Fruit fly (Drosophila melanogaster) whole organism, embryonic: ENCODE data around the gene CG32281.
A peak's percentile ranks its signal among the peaks of the same experiment; 100 is the strongest.

ENCODE experiments used
- ATbp ChIP-seq: fragments of 200-800 bp; sonication (Bioruptor generic); optimal IDR thresholded peaks from 2 replicates; lab custom pipeline; 2017; ENCODE audit warnings: missing biosample characterization, mild to moderate bottlenecking, missing genetic modification characterization, missing genetic modification reagents
- Atf-2 ChIP-seq: fragments of 200-800 bp; sonication (Bioruptor generic); optimal IDR thresholded peaks from 2 replicates; lab custom pipeline; 2016; ENCODE audit warnings: missing biosample characterization, missing genetic modification characterization
- Bgb ChIP-seq: fragments of 200-800 bp; sonication (Bioruptor generic); IDR thresholded peaks from 2 replicates; pipeline ENCODE4 v1.3.6; 2022; ENCODE audit warnings: missing biosample characterization, missing genetic modification characterization; ENCODE audit not compliant: partially characterized antibody
- Blimp-1 ChIP-seq: fragments of 200-800 bp; sonication (Bioruptor generic); optimal IDR thresholded peaks from 3 replicates; lab custom pipeline; 2018; ENCODE audit warnings: missing biosample characterization, missing genetic modification characterization, mild to moderate bottlenecking, moderate library complexity, missing genetic modification reagents
- CG10565 ChIP-seq: fragments of 200-800 bp; sonication (Bioruptor generic); optimal IDR thresholded peaks from 3 replicates; lab custom pipeline; 2016; ENCODE audit warnings: missing biosample characterization, mild to moderate bottlenecking, missing genetic modification characterization
- CG10654 ChIP-seq: fragments of 200-800 bp; sonication (Bioruptor generic); optimal IDR thresholded peaks from 2 replicates; lab custom pipeline; 2016; ENCODE audit warnings: missing biosample characterization, missing genetic modification characterization
- CG11723 ChIP-seq: fragments of 200-800 bp; sonication (Bioruptor generic); optimal IDR thresholded peaks from 2 replicates; lab custom pipeline; 2017; ENCODE audit warnings: missing biosample characterization, mild to moderate bottlenecking, missing genetic modification characterization
- CG13287 ChIP-seq: fragments of 200-800 bp; sonication (Bioruptor generic); IDR thresholded peaks from 2 replicates; pipeline ENCODE4 v1.3.6; 2022; ENCODE audit warnings: missing biosample characterization, missing genetic modification characterization; ENCODE audit not compliant: partially characterized antibody
- CG15514 ChIP-seq: fragments of 200-800 bp; sonication (Bioruptor generic); optimal IDR thresholded peaks from 3 replicates; lab custom pipeline; 2017; ENCODE audit warnings: missing biosample characterization, missing genetic modification characterization, mild to moderate bottlenecking, moderate library complexity, missing genetic modification reagents
- CG1647 ChIP-seq: fragments of 200-800 bp; sonication (Bioruptor generic); optimal IDR thresholded peaks from 3 replicates; lab custom pipeline; 2016; ENCODE audit warnings: missing biosample characterization, missing genetic modification characterization
- CG17328 ChIP-seq: fragments of 200-800 bp; sonication (Bioruptor generic); IDR thresholded peaks from 2 replicates; pipeline ENCODE4 v1.3.6; 2022; ENCODE audit warnings: missing biosample characterization, missing genetic modification characterization
- CG2129 ChIP-seq: fragments of 200-800 bp; sonication (Bioruptor generic); IDR thresholded peaks from 2 replicates; pipeline ENCODE4 v1.3.6; 2022; ENCODE audit warnings: missing biosample characterization, missing genetic modification characterization; ENCODE audit not compliant: partially characterized antibody
- CG32767 ChIP-seq: fragments of 200-800 bp; sonication (Bioruptor generic); IDR thresholded peaks from 2 replicates; pipeline ENCODE4 v1.3.6; 2022; ENCODE audit warnings: missing biosample characterization, missing genetic modification characterization
- CG42726 ChIP-seq: fragments of 200-800 bp; sonication (Bioruptor generic); IDR thresholded peaks from 2 replicates; pipeline ENCODE4 v1.3.6; 2022; ENCODE audit warnings: missing biosample characterization, missing genetic modification characterization; ENCODE audit not compliant: partially characterized antibody
- CG4617 ChIP-seq: fragments of 200-800 bp; sonication (Bioruptor generic); optimal IDR thresholded peaks from 3 replicates; lab custom pipeline; 2016; ENCODE audit warnings: missing biosample characterization, missing genetic modification characterization, borderline replicate concordance
- CG6689 ChIP-seq: fragments of 200-800 bp; sonication (Bioruptor generic); IDR thresholded peaks from 2 replicates; pipeline ENCODE4 v1.3.6; 2022; ENCODE audit warnings: missing biosample characterization, missing genetic modification characterization
- CG6765 ChIP-seq: fragments of 200-800 bp; sonication (Bioruptor generic); optimal IDR thresholded peaks from 3 replicates; lab custom pipeline; 2017; ENCODE audit warnings: missing biosample characterization, mild to moderate bottlenecking, missing genetic modification characterization
- CG9609 ChIP-seq: fragments of 200-800 bp; sonication (Bioruptor generic); optimal IDR thresholded peaks from 3 replicates; lab custom pipeline; 2016; ENCODE audit warnings: missing biosample characterization, missing genetic modification characterization
- CG9876 ChIP-seq: fragments of 200-800 bp; sonication (Bioruptor generic); optimal IDR thresholded peaks from 2 replicates; lab custom pipeline; 2016; ENCODE audit warnings: missing biosample characterization, missing genetic modification characterization
- Doc3 ChIP-seq: fragments of 200-800 bp; sonication (Bioruptor generic); IDR thresholded peaks from 3 replicates; pipeline ENCODE4 v1.3.6; 2022; ENCODE audit warnings: missing biosample characterization, missing genetic modification characterization; ENCODE audit not compliant: partially characterized antibody
- Ets97D ChIP-seq: fragments of 200-800 bp; sonication (Bioruptor generic); optimal IDR thresholded peaks from 3 replicates; lab custom pipeline; 2016; ENCODE audit warnings: missing biosample characterization, missing genetic modification characterization
- HLH4C ChIP-seq: fragments of 200-800 bp; sonication (Bioruptor generic); IDR thresholded peaks from 3 replicates; pipeline ENCODE4 v1.3.6; 2022; ENCODE audit warnings: missing biosample characterization, missing genetic modification characterization; ENCODE audit not compliant: partially characterized antibody
- Lpt ChIP-seq: fragments of >200 bp; optimal IDR thresholded peaks from 2 replicates; lab custom pipeline; 2018; ENCODE audit warnings: missing biosample characterization, missing genetic modification characterization
- Mrtf ChIP-seq: fragments of 200-800 bp; sonication (Bioruptor generic); IDR thresholded peaks from 3 replicates; pipeline ENCODE4 v1.3.6; 2022; ENCODE audit warnings: missing biosample characterization, missing genetic modification characterization
- Nf-YC ChIP-seq: fragments of 200-800 bp; optimal IDR thresholded peaks from 3 replicates; lab custom pipeline; 2019; ENCODE audit warnings: missing biosample characterization, mild to moderate bottlenecking, missing genetic modification characterization, moderate library complexity
- Poxn ChIP-seq: fragments of 200-800 bp; sonication (Bioruptor generic); IDR thresholded peaks from 2 replicates; pipeline ENCODE4 v1.3.6; 2022; ENCODE audit warnings: missing biosample characterization, missing genetic modification characterization
- Sox100B ChIP-seq: fragments of 200-800 bp; sonication (Bioruptor generic); optimal IDR thresholded peaks from 3 replicates; lab custom pipeline; 2018; ENCODE audit warnings: missing biosample characterization, mild to moderate bottlenecking, missing genetic modification characterization
- Sox102F ChIP-seq: fragments of 200-800 bp; sonication (Bioruptor generic); optimal IDR thresholded peaks from 2 replicates; lab custom pipeline; 2018; ENCODE audit warnings: missing biosample characterization, mild to moderate bottlenecking, missing genetic modification characterization, moderate library complexity
- Sry-δ ChIP-seq: fragments of 200-800 bp; sonication (Bioruptor generic); optimal IDR thresholded peaks from 2 replicates; lab custom pipeline; 2016; ENCODE audit warnings: missing biosample characterization, missing genetic modification characterization
- Stat92E ChIP-seq, 3 experiments: fragments of >200 bp in 2 of 3; fragments of 200-800 bp in 1 of 3; sonication (Bioruptor generic) in 1 of 3; optimal IDR thresholded peaks; 2 replicates each; lab custom pipeline; 2017 to 2019; ENCODE audit warnings: missing biosample characterization in 3 of 3, missing genetic modification characterization in 3 of 3, mild to moderate bottlenecking in 1 of 3, moderate library complexity in 1 of 3
- Trl ChIP-seq, 3 experiments: fragments of >200 bp in 2 of 3; fragments of 200-800 bp in 1 of 3; sonication (Bioruptor generic) in 1 of 3; optimal IDR thresholded peaks; 2 replicates in 1 of 3; 3 replicates in 2 of 3; lab custom pipeline; 2016 to 2017; ENCODE audit warnings: missing biosample characterization in 1 of 3, missing genetic modification characterization in 1 of 3
- ash1 ChIP-seq: fragments of 200-800 bp; sonication (Bioruptor generic); optimal IDR thresholded peaks from 2 replicates; lab custom pipeline; 2018; ENCODE audit warnings: missing biosample characterization, mild to moderate bottlenecking, missing genetic modification characterization
- ato ChIP-seq: fragments of 200-800 bp; sonication (Bioruptor generic); IDR thresholded peaks from 2 replicates; pipeline ENCODE4 v1.3.6; 2022; ENCODE audit warnings: missing biosample characterization, missing genetic modification characterization; ENCODE audit not compliant: partially characterized antibody
- cas ChIP-seq: fragments of 200-800 bp; sonication (Bioruptor generic); IDR thresholded peaks from 2 replicates; pipeline ENCODE4 v1.3.6; 2022; ENCODE audit warnings: missing biosample characterization, missing genetic modification characterization
- dmrt11E ChIP-seq: fragments of 200-800 bp; sonication (Bioruptor generic); optimal IDR thresholded peaks from 3 replicates; lab custom pipeline; 2018; ENCODE audit warnings: missing biosample characterization, mild to moderate bottlenecking, missing genetic modification characterization, moderate library complexity
- dysf ChIP-seq: fragments of 200-800 bp; sonication (Bioruptor generic); IDR thresholded peaks from 3 replicates; pipeline ENCODE4 v1.3.6; 2022; ENCODE audit warnings: missing biosample characterization, missing genetic modification characterization
- fu2 ChIP-seq: fragments of 200-800 bp; sonication (Bioruptor generic); optimal IDR thresholded peaks from 2 replicates; lab custom pipeline; 2016; ENCODE audit warnings: missing biosample characterization, missing genetic modification characterization
- gsb ChIP-seq: fragments of 200-800 bp; sonication (Bioruptor generic); IDR thresholded peaks from 2 replicates; pipeline ENCODE4 v1.3.6; 2022; ENCODE audit warnings: missing biosample characterization, missing genetic modification characterization
- hbn ChIP-seq: fragments of 200-800 bp; sonication (Bioruptor generic); IDR thresholded peaks from 2 replicates; pipeline ENCODE4 v1.3.6; 2022; ENCODE audit warnings: missing biosample characterization, missing genetic modification characterization; ENCODE audit not compliant: partially characterized antibody
- maf-S ChIP-seq: fragments of 200-800 bp; sonication (Bioruptor generic); optimal IDR thresholded peaks from 2 replicates; lab custom pipeline; 2016; ENCODE audit warnings: missing biosample characterization, missing genetic modification characterization
- nom ChIP-seq: fragments of 200-800 bp; sonication (Bioruptor generic); optimal IDR thresholded peaks from 2 replicates; lab custom pipeline; 2017; ENCODE audit warnings: missing biosample characterization, missing genetic modification characterization, mild to moderate bottlenecking, moderate library complexity, missing genetic modification reagents
- pita ChIP-seq: fragments of 200-800 bp; sonication (Bioruptor generic); optimal IDR thresholded peaks from 2 replicates; lab custom pipeline; 2017; ENCODE audit warnings: missing biosample characterization, mild to moderate bottlenecking, missing genetic modification characterization
- ro ChIP-seq: fragments of 200-800 bp; sonication (Bioruptor generic); IDR thresholded peaks from 2 replicates; pipeline ENCODE4 v1.3.6; 2022; ENCODE audit warnings: missing biosample characterization, missing genetic modification characterization
- row ChIP-seq: fragments of 200-800 bp; sonication (Bioruptor generic); IDR thresholded peaks from 3 replicates; pipeline ENCODE4 v1.3.6; 2022; ENCODE audit warnings: missing biosample characterization, missing genetic modification characterization
- sna ChIP-seq: fragments of 200-800 bp; sonication (Bioruptor generic); IDR thresholded peaks from 2 replicates; pipeline ENCODE4 v1.3.6; 2022; ENCODE audit warnings: missing biosample characterization, missing genetic modification characterization; ENCODE audit not compliant: partially characterized antibody
- so ChIP-seq: fragments of 200-800 bp; sonication (Bioruptor generic); IDR thresholded peaks from 3 replicates; pipeline ENCODE4 v1.3.6; 2022; ENCODE audit warnings: missing biosample characterization, missing genetic modification characterization
- tna ChIP-seq: fragments of 200-800 bp; sonication (Bioruptor generic); IDR thresholded peaks from 2 replicates; pipeline ENCODE4 v1.3.6; 2022; ENCODE audit warnings: missing biosample characterization, missing genetic modification characterization; ENCODE audit not compliant: partially characterized antibody
- vnd ChIP-seq: fragments of 200-800 bp; sonication (Bioruptor generic); IDR thresholded peaks from 3 replicates; pipeline ENCODE4 v1.3.6; 2022; ENCODE audit warnings: missing biosample characterization, missing genetic modification characterization; ENCODE audit not compliant: partially characterized antibody
- zen ChIP-seq: fragments of 200-800 bp; sonication (Bioruptor generic); optimal IDR thresholded peaks from 3 replicates; lab custom pipeline; 2018; ENCODE audit warnings: missing biosample characterization, mild to moderate bottlenecking, missing genetic modification characterization, moderate library complexity

The CG32281 gene

dm6 chr3L:3161968-3162367 lies 7.2 kb upstream of the CG32281 start, which contains the start of gene rasp (continued):
- TF ChIP-seq CG6689 (GFP tag; lab: Robert Waterston, UW) (no peak), Bgb (no peak), Trl (optimal IDR thresholded peaks at IDR 0.05; lab: Kevin White, UChicago) (no peak), Trl (GFP tag; optimal IDR thresholded peaks at IDR 0.05; lab: Kevin White, UChicago) (no peak), gsb (no peak), CG32767 (GFP tag; lab: Robert Waterston, UW) (no peak), Atf-2 (GFP tag; lab: Kevin White, UChicago) (no peak), Sry-δ (peak; percentile 79), dmrt11E (tag; lab: Kevin White, UChicago) (no peak), CG17328 (GFP tag; lab: Robert Waterston, UW) (no peak), zen (tag; lab: Kevin White, UChicago) (peak; percentile 10), pita (GFP tag; lab: Kevin White, UChicago) (no peak), ash1 (GFP tag; lab: Kevin White, UChicago) (no peak), CG9876 (no peak), vnd (GFP tag; lab: Robert Waterston, UW) (no peak), Nf-YC (tag; lab: Kevin White, UChicago) (no peak), CG6765 (no peak), cas (GFP tag; lab: Robert Waterston, UW) (no peak), fu2 (GFP tag; lab: Kevin White, UChicago) (no peak), maf-S (no peak), ro (GFP tag; lab: Robert Waterston, UW) (no peak), Doc3 (GFP tag; lab: Robert Waterston, UW) (0 out of 3 replicates have a peak, but pooled peaks have one; percentile 38), CG13287 (GFP tag; lab: Robert Waterston, UW) (peak; percentile 49), CG2129 (GFP tag; lab: Robert Waterston, UW) (peak; percentile 47), sna (0 out of 2 replicates have a peak, but pooled peaks have one; percentile 29), CG15514 (GFP tag; lab: Kevin White, UChicago) (peak; percentile 42), Poxn (GFP tag; lab: Robert Waterston, UW) (no peak), Ets97D (GFP tag; lab: Kevin White, UChicago) (no peak), CG1647 (GFP tag; lab: Kevin White, UChicago) (no peak), CG11723 (GFP tag; lab: Kevin White, UChicago) (no peak), Stat92E (GFP tag; optimal IDR thresholded peaks at IDR 0.05; lab: Kevin White, UChicago) (peak in 1 of 3 experiments; percentile 8), Mrtf (GFP tag; lab: Robert Waterston, UW) (no peak), so (no peak), ATbp (GFP tag; lab: Kevin White, UChicago) (no peak), CG10565 (GFP tag; lab: Kevin White, UChicago) (no peak), CG9609 (GFP tag; lab: Kevin White, UChicago) (no peak), hbn (GFP tag; lab: Robert Waterston, UW) (peak; percentile 55), tna (GFP tag; lab: Robert Waterston, UW) (no peak), CG4617 (GFP tag; lab: Kevin White, UChicago) (no peak), Blimp-1 (GFP tag; lab: Kevin White, UChicago) (no peak), HLH4C (no peak), CG42726 (GFP tag; lab: Robert Waterston, UW) (no peak), dysf (no peak), CG10654 (no peak), Sox102F (GFP tag; lab: Kevin White, UChicago) (no peak), row (GFP tag; lab: Robert Waterston, UW) (0 out of 3 replicates have a peak, but pooled peaks have one; percentile 16), nom (no peak), ato (no peak), Sox100B (GFP tag; lab: Kevin White, UChicago) (no peak), Lpt (GFP tag; lab: Kevin White, UChicago) (no peak)
